Fruit fly (Drosophila melanogaster) whole organism, embryonic: ENCODE measurements around the gene Neu2.

Source experiments
- CG10147 ChIP-seq: fragments of 200-800 bp; sonication (Bioruptor generic); optimal IDR thresholded peaks from 2 replicates; lab custom pipeline; 2019; ENCODE audit warnings: missing biosample characterization, mild to moderate bottlenecking, missing genetic modification characterization, moderate library complexity
- CG10462 ChIP-seq: fragments of 200-800 bp; sonication (Bioruptor generic); optimal IDR thresholded peaks from 2 replicates; lab custom pipeline; 2016; ENCODE audit warnings: missing biosample characterization, missing genetic modification characterization
- CG10543 ChIP-seq: fragments of 200-800 bp; sonication (Bioruptor generic); optimal IDR thresholded peaks from 3 replicates; lab custom pipeline; 2017; ENCODE audit warnings: missing biosample characterization, mild to moderate bottlenecking, missing genetic modification characterization, moderate library complexity
- CG10959 ChIP-seq: fragments of 200-800 bp; sonication (Bioruptor generic); IDR thresholded peaks from 2 replicates; pipeline ENCODE4 v1.3.6; 2022; ENCODE audit warnings: missing biosample characterization, missing genetic modification characterization
- CG11504 ChIP-seq: fragments of 200-800 bp; sonication (Bioruptor generic); optimal IDR thresholded peaks from 3 replicates; lab custom pipeline; 2019; ENCODE audit warnings: missing biosample characterization, mild to moderate bottlenecking, missing genetic modification characterization, moderate library complexity
- CG12071 ChIP-seq: fragments of 200-800 bp; sonication (Bioruptor generic); optimal IDR thresholded peaks from 3 replicates; lab custom pipeline; 2018; ENCODE audit warnings: missing biosample characterization, mild to moderate bottlenecking, missing genetic modification characterization
- CG12219 ChIP-seq: fragments of 200-800 bp; sonication (Bioruptor generic); optimal IDR thresholded peaks from 3 replicates; lab custom pipeline; 2018; ENCODE audit warnings: missing biosample characterization, mild to moderate bottlenecking, missing genetic modification characterization
- CG12299 ChIP-seq: fragments of 200-800 bp; sonication (Bioruptor generic); optimal IDR thresholded peaks from 2 replicates; lab custom pipeline; 2018; ENCODE audit warnings: missing biosample characterization, mild to moderate bottlenecking, missing genetic modification characterization
- CG13287 ChIP-seq: fragments of 200-800 bp; sonication (Bioruptor generic); IDR thresholded peaks from 2 replicates; pipeline ENCODE4 v1.3.6; 2022; ENCODE audit warnings: missing biosample characterization, missing genetic modification characterization; ENCODE audit not compliant: partially characterized antibody
- CG13424 ChIP-seq: fragments of 200-800 bp; sonication (Bioruptor generic); optimal IDR thresholded peaks from 2 replicates; lab custom pipeline; 2019; ENCODE audit warnings: missing biosample characterization, mild to moderate bottlenecking, missing genetic modification characterization, moderate library complexity
- CG14050 ChIP-seq: fragments of 200-800 bp; sonication (Bioruptor generic); IDR thresholded peaks from 3 replicates; pipeline ENCODE4 v1.3.6; 2022; ENCODE audit warnings: missing biosample characterization, missing genetic modification characterization
- CG15269 ChIP-seq: fragments of 200-800 bp; sonication (Bioruptor generic); optimal IDR thresholded peaks from 2 replicates; lab custom pipeline; 2018; ENCODE audit warnings: missing biosample characterization, mild to moderate bottlenecking, missing genetic modification characterization, moderate library complexity
- CG16863 ChIP-seq: fragments of 200-800 bp; sonication (Bioruptor generic); optimal IDR thresholded peaks from 3 replicates; lab custom pipeline; 2016; ENCODE audit warnings: missing biosample characterization, missing genetic modification characterization
- CG17361 ChIP-seq: fragments of 200-800 bp; sonication (Bioruptor generic); IDR thresholded peaks from 3 replicates; pipeline ENCODE4 v1.3.6; 2022; ENCODE audit warnings: missing biosample characterization, missing genetic modification characterization
- CG17568 ChIP-seq: fragments of 200-800 bp; sonication (Bioruptor generic); optimal IDR thresholded peaks from 2 replicates; lab custom pipeline; 2018; ENCODE audit warnings: missing biosample characterization, mild to moderate bottlenecking, missing genetic modification characterization, moderate library complexity
- CG17829 ChIP-seq: fragments of 200-800 bp; optimal IDR thresholded peaks from 2 replicates; lab custom pipeline; 2019; ENCODE audit warnings: missing biosample characterization, mild to moderate bottlenecking, missing genetic modification characterization, moderate library complexity
- CG2202 ChIP-seq: fragments of 200-800 bp; sonication (Bioruptor generic); optimal IDR thresholded peaks from 2 replicates; lab custom pipeline; 2018; ENCODE audit warnings: missing biosample characterization, mild to moderate bottlenecking, missing genetic modification characterization
- CG32767 ChIP-seq: fragments of 200-800 bp; sonication (Bioruptor generic); IDR thresholded peaks from 2 replicates; pipeline ENCODE4 v1.3.6; 2022; ENCODE audit warnings: missing biosample characterization, missing genetic modification characterization
- CG4404 ChIP-seq: fragments of 200-800 bp; sonication (Bioruptor generic); IDR thresholded peaks from 2 replicates; pipeline ENCODE4 v1.3.6; 2022; ENCODE audit warnings: missing biosample characterization, missing genetic modification characterization
- CG7372 ChIP-seq: fragments of 200-800 bp; sonication (Bioruptor generic); IDR thresholded peaks from 2 replicates; pipeline ENCODE4 v1.3.6; 2022; ENCODE audit warnings: missing biosample characterization, missing genetic modification characterization
- CG8478 ChIP-seq: fragments of >200 bp; optimal IDR thresholded peaks from 2 replicates; lab custom pipeline; 2018
- CHES-1-like ChIP-seq: fragments of 200-800 bp; sonication (Bioruptor generic); optimal IDR thresholded peaks from 2 replicates; lab custom pipeline; 2016; ENCODE audit warnings: missing biosample characterization, missing genetic modification characterization
- Dfd ChIP-seq, 2 experiments: fragments of >200 bp; optimal IDR thresholded peaks; 2 replicates each; lab custom pipeline; 2017; ENCODE audit warnings: missing biosample characterization in 2 of 2, missing genetic modification characterization in 2 of 2
- Doc3 ChIP-seq: fragments of 200-800 bp; sonication (Bioruptor generic); IDR thresholded peaks from 3 replicates; pipeline ENCODE4 v1.3.6; 2022; ENCODE audit warnings: missing biosample characterization, missing genetic modification characterization; ENCODE audit not compliant: partially characterized antibody
- Dp ChIP-seq: fragments of 200-800 bp; sonication (Bioruptor generic); optimal IDR thresholded peaks from 2 replicates; lab custom pipeline; 2018; ENCODE audit warnings: missing biosample characterization, mild to moderate bottlenecking, missing genetic modification characterization, moderate library complexity
- Elba2 ChIP-seq: fragments of 200-800 bp; sonication (Bioruptor generic); optimal IDR thresholded peaks from 3 replicates; lab custom pipeline; 2016; ENCODE audit warnings: missing biosample characterization, missing genetic modification characterization
- Hmr ChIP-seq: fragments of 200-800 bp; sonication (Bioruptor generic); optimal IDR thresholded peaks from 3 replicates; lab custom pipeline; 2017; ENCODE audit warnings: mild to moderate bottlenecking, missing biosample characterization, missing genetic modification reagents, missing genetic modification characterization
- Hr51 ChIP-seq, 2 experiments: fragments of 200-800 bp; sonication (Bioruptor generic); optimal IDR thresholded peaks; 2 replicates in 1 of 2; 3 replicates in 1 of 2; lab custom pipeline; 2016 to 2018; ENCODE audit warnings: missing biosample characterization in 2 of 2, missing genetic modification characterization in 2 of 2, mild to moderate bottlenecking in 1 of 2, moderate library complexity in 1 of 2
- Max ChIP-seq: fragments of 200-800 bp; sonication (Bioruptor generic); optimal IDR thresholded peaks from 2 replicates; lab custom pipeline; 2016; ENCODE audit warnings: missing biosample characterization, mild to moderate bottlenecking, missing genetic modification characterization
- NK7.1 ChIP-seq: fragments of 200-800 bp; sonication (Bioruptor generic); optimal IDR thresholded peaks from 3 replicates; lab custom pipeline; 2016; ENCODE audit warnings: missing biosample characterization, missing genetic modification characterization
- Neu2 ChIP-seq: fragments of 200-800 bp; sonication (Bioruptor generic); optimal IDR thresholded peaks from 3 replicates; lab custom pipeline; 2016; ENCODE audit warnings: missing biosample characterization, missing genetic modification characterization, borderline replicate concordance
- Taf1 ChIP-seq: fragments of 200-800 bp; sonication (Bioruptor generic); IDR thresholded peaks from 2 replicates; pipeline ENCODE4 v1.3.6; 2022; ENCODE audit warnings: missing biosample characterization, missing genetic modification characterization
- chn ChIP-seq: fragments of 200-800 bp; sonication (Bioruptor generic); optimal IDR thresholded peaks from 2 replicates; lab custom pipeline; 2016; ENCODE audit warnings: missing biosample characterization, missing genetic modification characterization
- ci ChIP-seq: fragments of 200-800 bp; sonication (Bioruptor generic); IDR thresholded peaks from 3 replicates; pipeline ENCODE4 v1.3.6; 2022; ENCODE audit warnings: missing biosample characterization, missing genetic modification characterization
- dan ChIP-seq: fragments of 200-800 bp; sonication (Bioruptor generic); IDR thresholded peaks from 2 replicates; pipeline ENCODE4 v1.3.6; 2022; ENCODE audit warnings: missing biosample characterization, missing genetic modification characterization
- dati ChIP-seq: fragments of 200-800 bp; sonication (Bioruptor generic); IDR thresholded peaks from 2 replicates; pipeline ENCODE4 v1.3.6; 2022; ENCODE audit warnings: missing biosample characterization, missing genetic modification characterization
- fd102C ChIP-seq: fragments of 200-800 bp; sonication (Bioruptor generic); optimal IDR thresholded peaks from 2 replicates; lab custom pipeline; 2018; ENCODE audit warnings: missing biosample characterization, mild to moderate bottlenecking, missing genetic modification characterization, moderate library complexity
- gcm ChIP-seq: fragments of 200-800 bp; sonication (Bioruptor generic); optimal IDR thresholded peaks from 2 replicates; lab custom pipeline; 2019; ENCODE audit warnings: missing biosample characterization, mild to moderate bottlenecking, missing genetic modification characterization, moderate library complexity
- gro ChIP-seq: fragments of 200-800 bp; sonication (Bioruptor generic); optimal IDR thresholded peaks from 2 replicates; lab custom pipeline; 2016; ENCODE audit warnings: missing biosample characterization, missing genetic modification characterization
- h ChIP-seq: fragments of >200 bp; optimal IDR thresholded peaks from 2 replicates; lab custom pipeline; 2017
- jigr1 ChIP-seq: fragments of 200-800 bp; sonication (Bioruptor generic); IDR thresholded peaks from 3 replicates; pipeline ENCODE4 v1.3.6; 2022; ENCODE audit warnings: missing biosample characterization, missing genetic modification characterization
- onecut ChIP-seq: fragments of 200-800 bp; sonication (Bioruptor generic); IDR thresholded peaks from 2 replicates; pipeline ENCODE4 v1.3.6; 2022; ENCODE audit warnings: missing biosample characterization, missing genetic modification characterization
- p53 ChIP-seq: fragments of 200-800 bp; sonication (Bioruptor generic); optimal IDR thresholded peaks from 2 replicates; lab custom pipeline; 2016; ENCODE audit warnings: missing biosample characterization, missing genetic modification characterization
- peb ChIP-seq: fragments of 200-800 bp; sonication (Bioruptor generic); IDR thresholded peaks from 2 replicates; pipeline ENCODE4 v1.3.6; 2022; ENCODE audit warnings: missing biosample characterization, missing genetic modification characterization
- ranshi ChIP-seq: fragments of 200-800 bp; sonication (Bioruptor generic); IDR thresholded peaks from 2 replicates; pipeline ENCODE4 v1.3.6; 2022; ENCODE audit warnings: missing biosample characterization, missing genetic modification characterization
- sens ChIP-seq: fragments of 200-800 bp; sonication (Bioruptor generic); peaks from one replicate; lab custom pipeline; 2016; ENCODE audit warnings: missing biosample characterization, missing genetic modification characterization
- sisA ChIP-seq: fragments of 200-800 bp; sonication (Bioruptor generic); IDR thresholded peaks from 2 replicates; pipeline ENCODE4 v1.3.6; 2022; ENCODE audit warnings: missing biosample characterization, missing genetic modification characterization
- slp2 ChIP-seq: fragments of 200-800 bp; sonication (Bioruptor generic); optimal IDR thresholded peaks from 2 replicates; lab custom pipeline; 2016; ENCODE audit warnings: missing biosample characterization, missing genetic modification characterization
- tio ChIP-seq: fragments of 200-800 bp; sonication (Bioruptor generic); optimal IDR thresholded peaks from 2 replicates; lab custom pipeline; 2017; ENCODE audit warnings: missing biosample characterization, missing genetic modification characterization, inconsistent platforms
- vnd ChIP-seq: fragments of 200-800 bp; sonication (Bioruptor generic); IDR thresholded peaks from 3 replicates; pipeline ENCODE4 v1.3.6; 2022; ENCODE audit warnings: missing biosample characterization, missing genetic modification characterization; ENCODE audit not compliant: partially characterized antibody

Neu2 gene

DNA sequence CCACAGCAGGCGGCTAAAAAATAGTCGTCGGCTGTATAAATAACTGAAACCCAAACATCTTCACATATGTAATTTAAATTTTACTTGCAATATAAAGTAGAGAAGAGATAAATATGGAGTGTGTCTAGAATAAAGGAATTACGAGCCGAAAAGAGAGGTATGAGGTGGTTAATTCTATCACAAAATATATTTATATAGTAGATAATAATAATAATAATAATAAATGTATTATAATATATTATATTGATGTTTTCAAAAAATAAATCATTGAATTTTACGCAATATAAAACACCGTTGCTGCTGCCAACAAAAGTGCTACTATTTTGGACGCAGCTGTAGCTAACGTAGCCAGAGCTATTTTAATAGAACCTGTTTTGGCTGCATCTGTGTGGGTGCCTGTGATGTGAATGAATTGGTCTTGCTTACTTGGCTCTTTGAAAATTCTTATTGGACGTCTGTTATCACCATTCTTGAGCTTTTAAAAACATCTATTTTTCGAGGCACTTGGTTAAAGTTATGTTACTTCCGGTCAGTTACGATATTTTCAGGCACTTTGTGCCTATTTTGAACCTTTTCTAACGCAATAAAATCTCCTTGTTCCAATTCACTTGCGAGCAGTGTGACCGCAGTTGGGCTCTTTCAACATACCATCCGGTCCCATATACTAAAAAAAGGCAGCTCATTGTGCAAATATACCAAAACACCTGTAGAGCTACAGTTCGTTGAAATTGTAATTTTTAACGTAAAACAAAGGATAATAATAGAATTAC is 6.7 kb upstream of the Neu2 start, which contains the start of gene Hr78 (continued):
- TF ChIP-seq p53 (GFP tag; lab: Kevin White, UChicago) (no peak), Dp (GFP tag; lab: Kevin White, UChicago) (no peak), Max (GFP tag; lab: Kevin White, UChicago) (peak; percentile 10), tio (GFP tag; lab: Kevin White, UChicago) (peak; percentile 71), vnd (no peak), CG10959 (GFP tag; lab: Robert Waterston, UW) (no peak), ranshi (GFP tag; lab: Robert Waterston, UW) (peak; percentile 50), CG13287 (GFP tag; lab: Robert Waterston, UW) (no peak; the same call in 1 of the 2 replicates), CG14050 (GFP tag; lab: Robert Waterston, UW) (peak; percentile 33; the same call in 1 of the 3 replicates), Elba2 (GFP tag; lab: Kevin White, UChicago) (peak; percentile 85), CG13424 (peak; percentile 86), gcm (GFP tag; lab: Kevin White, UChicago) (peak; percentile 88), chn (no peak), dan (GFP tag; lab: Robert Waterston, UW) (no peak), CG17829 (tag; lab: Kevin White, UChicago) (peak; percentile 88), CG10543 (GFP tag; lab: Kevin White, UChicago) (peak; percentile 72), CHES-1-like (GFP tag; lab: Kevin White, UChicago) (no peak), CG32767 (GFP tag; lab: Robert Waterston, UW) (peak; percentile 69), dati (GFP tag; lab: Robert Waterston, UW) (no peak), gro (GFP tag; lab: Kevin White, UChicago) (no peak), jigr1 (GFP tag; lab: Robert Waterston, UW) (no peak), Taf1 (GFP tag; lab: Robert Waterston, UW) (peak; percentile 19; the same call in 1 of the 2 replicates), CG8478 (lab: Kevin White, UChicago) (no peak), CG12071 (GFP tag; lab: Kevin White, UChicago) (peak; percentile 18), CG17361 (GFP tag; lab: Robert Waterston, UW) (peak; percentile 89), ci (peak; percentile 80; the same call in 2 of the 3 replicates), Dfd (GFP tag; optimal IDR thresholded peaks at IDR 0.05; lab: Kevin White, UChicago) (no peak), CG15269 (peak; percentile 90), h (lab: Kevin White, UChicago) (no peak), Neu2 (GFP tag; lab: Kevin White, UChicago) (no peak), CG7372 (GFP tag; lab: Robert Waterston, UW) (peak; percentile 66), CG12219 (GFP tag; lab: Kevin White, UChicago) (peak; percentile 54), CG4404 (GFP tag; lab: Robert Waterston, UW) (peak; percentile 24; the same call in 1 of the 2 replicates), sens (GFP tag; lab: Kevin White, UChicago) (peak; percentile 88), sisA (GFP tag; lab: Robert Waterston, UW) (peak; percentile 31; the same call in 1 of the 2 replicates), Hr51 (GFP tag; optimal IDR thresholded peaks at IDR 0.05; lab: Kevin White, UChicago) (peak in 1 of 2 experiments; percentile 92), CG10462 (GFP tag; lab: Kevin White, UChicago) (peak; percentile 30), peb (GFP tag; lab: Robert Waterston, UW) (0 out of 2 replicates have a peak, but pooled peaks have one; percentile 4), CG12299 (tag; lab: Kevin White, UChicago) (peak; percentile 71), Doc3 (GFP tag; lab: Robert Waterston, UW) (no peak), slp2 (GFP tag; lab: Kevin White, UChicago) (peak; percentile 34), CG10147 (GFP tag; lab: Kevin White, UChicago) (peak; percentile 84), Hmr (peak; percentile 90), NK7.1 (GFP tag; lab: Kevin White, UChicago) (no peak), fd102C (GFP tag; lab: Kevin White, UChicago) (no peak), onecut (peak; percentile 51; the same call in 1 of the 2 replicates), CG16863 (GFP tag; lab: Kevin White, UChicago) (no peak), CG2202 (peak; percentile 9), CG11504 (tag; lab: Kevin White, UChicago) (no peak), CG17568 (GFP tag; lab: Kevin White, UChicago) (peak; percentile 76)
